Fruit fly (Drosophila melanogaster) Kc167 (cell line): ENCODE measurements around the gene msi.

ENCODE experiments used
- h ChIP-seq: fragments of >200 bp; optimal IDR thresholded peaks from 3 replicates; lab custom pipeline; 2018; ENCODE audit warnings: missing external identifiers
- insv ChIP-seq: fragments of >200 bp; optimal IDR thresholded peaks from 3 replicates; lab custom pipeline; 2018; ENCODE audit warnings: missing external identifiers
- psq ChIP-seq: fragments of >200 bp; optimal IDR thresholded peaks from 2 replicates; lab custom pipeline; 2017; ENCODE audit warnings: missing external identifiers

dm6 chr3R:25609027-25609426 lies 93.1 kb downstream of the msi start, which contains the start of gene ymp:
- TF ChIP-seq h (lab: Kevin White, UChicago) (no peak), insv (lab: Kevin White, UChicago) (no peak), psq (lab: Kevin White, UChicago) (no peak)
